Fruit fly (Drosophila melanogaster) whole organism, adult: Measurements from ENCODE around the gene snRNP-U1-70K.

Experiments
- CG12768 ChIP-seq: fragments of 200-800 bp; sonication (Bioruptor generic); optimal IDR thresholded peaks from 2 replicates; lab custom pipeline; 2017; ENCODE audit warnings: missing biosample characterization, missing genetic modification characterization, mild to moderate bottlenecking, moderate library complexity, missing genetic modification reagents
- CG7101 ChIP-seq: fragments of 200-800 bp; sonication (Bioruptor generic); optimal IDR thresholded peaks from 2 replicates; lab custom pipeline; 2018; ENCODE audit warnings: missing biosample characterization, mild to moderate bottlenecking, missing genetic modification characterization, moderate library complexity
- bab1 ChIP-seq: fragments of 200-800 bp; sonication (Bioruptor generic); optimal IDR thresholded peaks from 3 replicates; lab custom pipeline; 2019; ENCODE audit warnings: missing biosample characterization, mild to moderate bottlenecking, missing genetic modification characterization, moderate library complexity
- cic ChIP-seq: fragments of 200-800 bp; sonication (Bioruptor generic); optimal IDR thresholded peaks from 2 replicates; lab custom pipeline; 2017; ENCODE audit warnings: missing biosample characterization, mild to moderate bottlenecking, missing genetic modification characterization, moderate library complexity
- ovo ChIP-seq: fragments of 200-800 bp; sonication (Bioruptor generic); optimal IDR thresholded peaks from 2 replicates; lab custom pipeline; 2016; ENCODE audit warnings: missing biosample characterization, missing genetic modification characterization

dm6 chr2L:6966309-6966708 lies 5.2 kb downstream of the snRNP-U1-70K start:
- TF ChIP-seq bab1 (GFP tag; lab: Kevin White, UChicago), result no peak
- no peak for TF ChIP-seq ovo (GFP tag; lab: Kevin White, UChicago)
- TF ChIP-seq CG12768 (GFP tag; lab: Kevin White, UChicago), result no peak
- TF ChIP-seq cic, result no peak
- no peak for TF ChIP-seq CG7101 (tag; lab: Kevin White, UChicago)
